Fruit fly (Drosophila melanogaster): ENCODE measurements around the gene Cpr65Az.

- TF ChIP-seq Clk (GFP tag; optimal IDR thresholded peaks at IDR 0.05), result no peak
- no peak for TF ChIP-seq Hr96 (GFP tag; optimal IDR thresholded peaks at IDR 0.05)
- TF ChIP-seq CG14711 (tag; optimal IDR thresholded peaks at IDR 0.05), result no peak
Measured at dm6 chr3L:6193556-6194114, 33.0 kb downstream of the Cpr65Az start.

All from whole organism, adult.